Fruit fly (Drosophila melanogaster) whole organism, wandering third instar larva: ENCODE measurements around the gene nbs.
A peak's percentile ranks its signal among the peaks of the same experiment; 100 is the strongest.

Experiments used
- Abd-B ChIP-seq: fragments of >200 bp; optimal IDR thresholded peaks from 2 replicates; lab custom pipeline; 2017; ENCODE audit warnings: missing biosample characterization, missing genetic modification characterization
- CG32264 ChIP-seq: fragments of 200-800 bp; sonication (Bioruptor generic); optimal IDR thresholded peaks from 2 replicates; lab custom pipeline; 2016; ENCODE audit warnings: missing biosample characterization, missing genetic modification characterization
- CG9705 ChIP-seq: fragments of 200-800 bp; sonication (Bioruptor generic); optimal IDR thresholded peaks from 2 replicates; lab custom pipeline; 2018; ENCODE audit warnings: missing biosample characterization, mild to moderate bottlenecking, missing genetic modification characterization
- CrebA ChIP-seq: fragments of 200-800 bp; sonication (Bioruptor generic); optimal IDR thresholded peaks from 2 replicates; lab custom pipeline; 2016; ENCODE audit warnings: missing biosample characterization, mild to moderate bottlenecking, missing genetic modification characterization, borderline replicate concordance
- Dfd ChIP-seq: fragments of >200 bp; optimal IDR thresholded peaks from 2 replicates; lab custom pipeline; 2017; ENCODE audit warnings: missing biosample characterization, missing genetic modification characterization
- Dif ChIP-seq: fragments of 200-275, 200-300 bp; sonication (Bioruptor generic); optimal IDR thresholded peaks from 2 replicates; lab custom pipeline; 2018; ENCODE audit warnings: missing biosample characterization, missing genetic modification characterization; ENCODE audit not compliant: partially characterized antibody
- GATAd ChIP-seq: sonication (Bioruptor generic); optimal IDR thresholded peaks from 2 replicates; lab custom pipeline; 2016; ENCODE audit warnings: missing biosample characterization, missing genetic modification characterization
- HLH106 ChIP-seq: fragments of 200-800 bp; optimal IDR thresholded peaks from 3 replicates; lab custom pipeline; 2019; ENCODE audit warnings: missing biosample characterization, mild to moderate bottlenecking, missing genetic modification characterization, moderate library complexity
- Hnf4 ChIP-seq: fragments of 200-800 bp; sonication (Bioruptor generic); optimal IDR thresholded peaks from 2 replicates; lab custom pipeline; 2016; ENCODE audit warnings: missing biosample characterization, mild to moderate bottlenecking, missing genetic modification characterization
- Hr78 ChIP-seq: fragments of >200 bp; optimal IDR thresholded peaks from 2 replicates; lab custom pipeline; 2017; ENCODE audit warnings: missing biosample characterization, missing genetic modification characterization
- Hr83 ChIP-seq: fragments of 200-300 bp; sonication (Bioruptor generic); optimal IDR thresholded peaks from 2 replicates; lab custom pipeline; 2016; ENCODE audit warnings: missing biosample characterization, mild to moderate bottlenecking, missing genetic modification characterization, moderate library complexity; ENCODE audit not compliant: poor library complexity, severe bottlenecking
- Jra ChIP-seq: sonication (Bioruptor generic); optimal IDR thresholded peaks from 2 replicates; lab custom pipeline; 2016; ENCODE audit warnings: missing biosample characterization, missing genetic modification characterization
- Mio ChIP-seq: sonication (Bioruptor generic); optimal IDR thresholded peaks from 2 replicates; lab custom pipeline; 2016; ENCODE audit warnings: missing biosample characterization, missing genetic modification characterization
- Myc ChIP-seq: fragments of >200 bp; optimal IDR thresholded peaks from 2 replicates; lab custom pipeline; 2017
- N ChIP-seq: fragments of >200 bp; optimal IDR thresholded peaks from 2 replicates; lab custom pipeline; 2018; ENCODE audit warnings: missing biosample characterization, missing external identifiers, missing genetic modification characterization
- OdsH ChIP-seq: fragments of 200-800 bp; sonication (Bioruptor generic); optimal IDR thresholded peaks from 2 replicates; lab custom pipeline; 2016; ENCODE audit warnings: missing biosample characterization, mild to moderate bottlenecking, missing genetic modification characterization
- Rel ChIP-seq, 2 experiments: fragments of 200-800 bp; sonication (Bioruptor generic) in 1 of 2; optimal IDR thresholded peaks; 2 replicates in 1 of 2; 3 replicates in 1 of 2; lab custom pipeline; 2016 to 2019; ENCODE audit warnings: mild to moderate bottlenecking in 2 of 2, missing biosample characterization in 2 of 2, missing genetic modification characterization in 2 of 2, moderate library complexity in 1 of 2
- Sp1 ChIP-seq: fragments of 200-800 bp; sonication (Bioruptor generic); optimal IDR thresholded peaks from 3 replicates; lab custom pipeline; 2019; ENCODE audit warnings: missing biosample characterization, mild to moderate bottlenecking, missing genetic modification characterization, moderate library complexity
- Vsx2 ChIP-seq: fragments of 200-300, 225-300 bp; sonication (Bioruptor generic); optimal IDR thresholded peaks from 2 replicates; lab custom pipeline; 2018; ENCODE audit warnings: missing biosample characterization, missing genetic modification characterization; ENCODE audit not compliant: partially characterized antibody
- br ChIP-seq: fragments of 200-800 bp; sonication (Bioruptor generic); optimal IDR thresholded peaks from 2 replicates; lab custom pipeline; 2016; ENCODE audit warnings: missing biosample characterization, missing genetic modification characterization
- brk ChIP-seq: fragments of 200-800 bp; sonication (Bioruptor generic); optimal IDR thresholded peaks from 2 replicates; lab custom pipeline; 2016; ENCODE audit warnings: missing biosample characterization, mild to moderate bottlenecking, missing genetic modification characterization
- dl ChIP-seq, 2 experiments: fragments of 175-275, 200-275 bp in 1 of 2; fragments of 200-275 bp in 1 of 2; sonication (Bioruptor generic); optimal IDR thresholded peaks; lab custom pipeline; 2018; ENCODE audit warnings: mild to moderate bottlenecking in 2 of 2, missing biosample characterization in 2 of 2, missing genetic modification characterization in 2 of 2, moderate library complexity in 2 of 2; ENCODE audit not compliant: partially characterized antibody in 2 of 2, insufficient read depth in 1 of 2
- dmrt93B ChIP-seq: fragments of 200-800 bp; sonication (Bioruptor generic); optimal IDR thresholded peaks from 2 replicates; lab custom pipeline; 2018; ENCODE audit warnings: missing biosample characterization, mild to moderate bottlenecking, missing genetic modification characterization
- dsf ChIP-seq: sonication (Bioruptor generic); optimal IDR thresholded peaks from 2 replicates; lab custom pipeline; 2016; ENCODE audit warnings: missing biosample characterization, missing genetic modification characterization, borderline replicate concordance
- ey ChIP-seq: fragments of 200-800 bp; sonication (Bioruptor generic); optimal IDR thresholded peaks from 2 replicates; lab custom pipeline; 2016; ENCODE audit warnings: missing biosample characterization, missing genetic modification characterization
- foxo ChIP-seq, 2 experiments: fragments of 200-800 bp; sonication (Bioruptor generic); optimal IDR thresholded peaks; 2 replicates in 1 of 2; 3 replicates in 1 of 2; lab custom pipeline; 2016 to 2017; ENCODE audit warnings: missing biosample characterization in 2 of 2, missing genetic modification characterization in 2 of 2
- fru ChIP-seq: fragments of 200-800 bp; sonication (Bioruptor generic); optimal IDR thresholded peaks from 3 replicates; lab custom pipeline; 2016; ENCODE audit warnings: missing biosample characterization, mild to moderate bottlenecking, missing genetic modification characterization
- h ChIP-seq: fragments of 200-800 bp; sonication (Bioruptor generic); optimal IDR thresholded peaks from 3 replicates; lab custom pipeline; 2016; ENCODE audit warnings: missing biosample characterization, mild to moderate bottlenecking, missing genetic modification characterization
- jim ChIP-seq: fragments of 175-275, 200-325 bp; sonication (Bioruptor generic); optimal IDR thresholded peaks from 2 replicates; lab custom pipeline; 2016; ENCODE audit warnings: missing biosample characterization, mild to moderate bottlenecking, missing genetic modification characterization
- lola ChIP-seq: fragments of >200 bp; optimal IDR thresholded peaks from 2 replicates; lab custom pipeline; 2017; ENCODE audit warnings: missing biosample characterization, missing genetic modification characterization
- pan ChIP-seq: fragments of >200 bp; optimal IDR thresholded peaks from 2 replicates; lab custom pipeline; 2017
- psq ChIP-seq: fragments of 200-800 bp; sonication (Bioruptor generic); optimal IDR thresholded peaks from 3 replicates; lab custom pipeline; 2017; ENCODE audit warnings: missing biosample characterization, mild to moderate bottlenecking, missing genetic modification characterization, moderate library complexity
- rgr ChIP-seq: fragments of 200-800 bp; sonication (Bioruptor generic); optimal IDR thresholded peaks from 3 replicates; lab custom pipeline; 2016; ENCODE audit warnings: missing biosample characterization, mild to moderate bottlenecking, missing genetic modification characterization
- sage ChIP-seq: fragments of 200-800 bp; sonication (Bioruptor generic); optimal IDR thresholded peaks from 2 replicates; lab custom pipeline; 2016; ENCODE audit warnings: missing biosample characterization, mild to moderate bottlenecking, missing genetic modification characterization
- sv ChIP-seq: fragments of 200-800 bp; sonication (Bioruptor generic); optimal IDR thresholded peaks from 3 replicates; lab custom pipeline; 2016; ENCODE audit warnings: missing biosample characterization, missing genetic modification characterization
- tai ChIP-seq: sonication (Bioruptor generic); optimal IDR thresholded peaks from 2 replicates; lab custom pipeline; 2016; ENCODE audit warnings: missing biosample characterization, missing genetic modification characterization
- usp ChIP-seq: fragments of >200 bp; optimal IDR thresholded peaks from 2 replicates; lab custom pipeline; 2017; ENCODE audit warnings: missing biosample characterization, missing genetic modification characterization
- woc ChIP-seq: sonication (Bioruptor generic); optimal IDR thresholded peaks from 2 replicates; lab custom pipeline; 2016; ENCODE audit warnings: missing biosample characterization, mild to moderate bottlenecking, missing genetic modification characterization

The nbs gene

DNA sequence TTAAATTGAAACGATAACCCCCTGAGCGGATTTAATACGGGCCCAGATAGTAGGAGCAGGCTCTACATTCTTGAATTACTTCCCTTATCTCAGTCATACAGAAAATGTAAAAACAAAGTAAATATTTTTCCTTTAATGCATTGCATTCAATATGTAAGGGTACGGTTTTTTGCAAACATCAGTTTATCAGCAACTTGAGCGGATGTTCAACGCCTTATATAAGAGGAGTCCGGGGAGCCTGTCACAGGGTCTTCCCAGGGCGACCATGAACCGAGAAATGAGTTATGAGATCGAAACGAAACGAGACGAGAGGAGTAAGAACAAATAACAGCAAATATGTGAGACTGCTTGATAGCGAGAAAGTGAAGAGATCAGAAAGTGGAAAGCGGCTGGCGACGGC, 6.4 kb downstream of the nbs start:
- TF ChIP-seq rgr (GFP tag; lab: Kevin White, UChicago), result no peak
- TF ChIP-seq HLH106 (tag; lab: Kevin White, UChicago), result no peak
- no peak for TF ChIP-seq h (GFP tag; lab: Kevin White, UChicago)
- no peak for TF ChIP-seq tai
- TF ChIP-seq Rel (GFP tag; optimal IDR thresholded peaks at IDR 0.05; lab: Kevin White, UChicago), result no peak
- peak; percentile 90 for TF ChIP-seq Rel (tag; optimal IDR thresholded peaks at IDR 0.05; lab: Kevin White, UChicago)
- no peak for TF ChIP-seq woc (GFP tag; lab: Kevin White, UChicago)

dm6 chr3L:9714537-9715144, 8.4 kb downstream of the nbs start:
- TF ChIP-seq woc (GFP tag; lab: Kevin White, UChicago), result no peak
- no peak for TF ChIP-seq Hnf4
- TF ChIP-seq Rel (GFP tag; optimal IDR thresholded peaks at IDR 0.05; lab: Kevin White, UChicago), result no peak
- TF ChIP-seq Rel (tag; optimal IDR thresholded peaks at IDR 0.05; lab: Kevin White, UChicago), result peak; percentile 100
- peak; percentile 57 for TF ChIP-seq Hr83 (GFP tag; lab: Kevin White, UChicago)
- TF ChIP-seq brk, result no peak
- TF ChIP-seq psq (GFP tag; lab: Kevin White, UChicago), result no peak
- TF ChIP-seq jim (GFP tag; lab: Kevin White, UChicago), result no peak
- TF ChIP-seq ey, result no peak
- no peak for TF ChIP-seq HLH106 (tag; lab: Kevin White, UChicago)
- no peak for TF ChIP-seq rgr (GFP tag; lab: Kevin White, UChicago)
- TF ChIP-seq N (GFP tag; lab: Kevin White, UChicago), result no peak
- peak; percentile 36 for TF ChIP-seq Dif (GFP tag; lab: Kevin White, UChicago)
- no peak for TF ChIP-seq Dfd (GFP tag; lab: Kevin White, UChicago)
- TF ChIP-seq CG9705 (GFP tag; lab: Kevin White, UChicago), result no peak
- TF ChIP-seq Jra, result no peak
- TF ChIP-seq Abd-B (GFP tag; lab: Kevin White, UChicago), result peak; percentile 34
- no peak for TF ChIP-seq dmrt93B (GFP tag; lab: Kevin White, UChicago)
- TF ChIP-seq GATAd, result no peak
- TF ChIP-seq usp (GFP tag; lab: Kevin White, UChicago), result no peak
- TF ChIP-seq foxo (GFP tag; optimal IDR thresholded peaks at IDR 0.05; lab: Kevin White, UChicago), result no peak

DNA sequence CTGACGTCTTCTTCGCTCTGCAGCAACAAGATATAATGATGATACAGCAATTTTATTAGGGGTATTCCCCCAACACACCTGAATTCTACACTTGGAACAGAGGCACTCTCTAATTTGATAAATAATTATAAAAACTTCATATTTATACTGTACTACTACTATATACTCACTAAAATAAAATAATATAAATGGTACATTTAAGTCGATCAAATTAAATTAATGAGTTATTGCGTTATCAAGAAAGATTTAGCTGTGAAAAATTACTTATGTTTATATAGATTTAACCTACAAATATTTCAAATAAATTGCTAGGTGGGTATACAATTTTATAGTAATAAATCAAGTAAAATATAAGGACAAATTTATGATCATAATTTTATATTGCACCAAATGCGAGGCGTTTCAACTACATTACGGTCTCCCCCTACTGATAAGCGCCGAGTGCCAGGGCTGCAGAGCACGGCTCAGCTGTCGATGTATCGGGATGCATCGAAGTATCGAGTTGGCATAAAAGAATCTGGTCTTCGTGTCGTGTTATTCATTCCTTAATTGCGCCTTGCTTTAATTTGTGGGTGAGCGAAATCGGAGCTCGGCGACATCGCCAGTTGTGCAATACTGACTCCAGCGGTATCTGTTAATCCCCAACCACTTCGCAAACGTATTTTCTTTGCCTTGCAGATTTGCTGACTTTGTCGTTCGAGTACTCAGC, 9.0 kb downstream of the nbs start, which contains the start of gene vsg:
TSS of gene vsg (plus strand) at position 497 of the 709 bp plus-strand sequence.
- TF ChIP-seq Rel (GFP tag; optimal IDR thresholded peaks at IDR 0.05; lab: Kevin White, UChicago) (no peak), Rel (tag; optimal IDR thresholded peaks at IDR 0.05; lab: Kevin White, UChicago) (no peak), br (GFP tag; lab: Kevin White, UChicago) (no peak), dl (GFP tag; optimal IDR thresholded peaks at IDR 0.05; lab: Kevin White, UChicago; ENCODE audit: insufficient read depth in 1 of 2, partially characterized antibody in 2 of 2) (no peak), dsf (GFP tag; lab: Kevin White, UChicago) (no peak), tai (no peak), Dfd (GFP tag; lab: Kevin White, UChicago) (peak; percentile 30), Jra (no peak), jim (GFP tag; lab: Kevin White, UChicago) (no peak), Myc (lab: Kevin White, UChicago) (peak; percentile 4), CrebA (GFP tag; lab: Kevin White, UChicago) (no peak), foxo (GFP tag; optimal IDR thresholded peaks at IDR 0.05; lab: Kevin White, UChicago) (peak in 1 of 2 experiments; percentile 76), Sp1 (GFP tag; lab: Kevin White, UChicago) (peak; percentile 82), fru (peak; percentile 44), HLH106 (tag; lab: Kevin White, UChicago) (peak; percentile 87), usp (GFP tag; lab: Kevin White, UChicago) (no peak), Hr78 (GFP tag; lab: Kevin White, UChicago) (no peak), rgr (GFP tag; lab: Kevin White, UChicago) (peak; percentile 62), sv (peak; percentile 75), woc (GFP tag; lab: Kevin White, UChicago) (peak; percentile 47), sage (GFP tag; lab: Kevin White, UChicago) (no peak), Dif (GFP tag; lab: Kevin White, UChicago) (no peak), Abd-B (GFP tag; lab: Kevin White, UChicago) (no peak), brk (no peak), lola (no peak), OdsH (GFP tag; lab: Kevin White, UChicago) (peak; percentile 60), Vsx2 (GFP tag; lab: Kevin White, UChicago) (no peak), dmrt93B (GFP tag; lab: Kevin White, UChicago) (peak; percentile 70), Mio (no peak), CG32264 (GFP tag; lab: Kevin White, UChicago) (no peak), Hr83 (GFP tag; lab: Kevin White, UChicago) (peak; percentile 69), GATAd (no peak), Hnf4 (no peak), h (GFP tag; lab: Kevin White, UChicago) (peak; percentile 38), ey (peak; percentile 55), CG9705 (GFP tag; lab: Kevin White, UChicago) (peak; percentile 51), pan (lab: Kevin White, UChicago) (no peak), psq (GFP tag; lab: Kevin White, UChicago) (peak; percentile 62), N (GFP tag; lab: Kevin White, UChicago) (peak; percentile 9)
